Fruit fly (Drosophila melanogaster): Measurements from ENCODE around the gene CG17350.

The CG17350 gene

dm6 chr2L:19358017-19358471, 22.7 kb upstream of the CG17350 start (continued):
- no peak for TF ChIP-seq CG6272 (GFP tag; IDR thresholded peaks at IDR 0.05)
- TF ChIP-seq CG11398 (GFP tag; optimal IDR thresholded peaks at IDR 0.05): peak; percentile 55
- TF ChIP-seq CG9437 (GFP tag; optimal IDR thresholded peaks at IDR 0.05): peak; percentile 6
- TF ChIP-seq CG14860 (GFP tag; IDR thresholded peaks at IDR 0.05; ENCODE audit: partially characterized antibody): no peak
- TF ChIP-seq Adf1 (GFP tag; IDR thresholded peaks at IDR 0.05): no peak
- TF ChIP-seq CG2199 (GFP tag; IDR thresholded peaks at IDR 0.05): 0 out of 3 replicates have a peak, but pooled peaks have one; percentile 30
- no peak for TF ChIP-seq p53 (GFP tag; optimal IDR thresholded peaks at IDR 0.05)
- no peak for TF ChIP-seq Dek (tag; optimal IDR thresholded peaks at IDR 0.05)
- TF ChIP-seq CG1603 (tag; optimal IDR thresholded peaks at IDR 0.05): peak; percentile 69
- peak; percentile 62 for TF ChIP-seq nom (GFP tag; optimal IDR thresholded peaks at IDR 0.05)
- no peak for TF ChIP-seq oc (tag; optimal IDR thresholded peaks at IDR 0.05)
- TF ChIP-seq gt (GFP tag; IDR thresholded peaks at IDR 0.05): 0 out of 2 replicates have a peak, but pooled peaks have one; percentile 20
- TF ChIP-seq CG6175 (GFP tag; IDR thresholded peaks at IDR 0.05): no peak
- no peak for TF ChIP-seq CG15269 (tag; optimal IDR thresholded peaks at IDR 0.05)
- no peak for TF ChIP-seq CG2120 (GFP tag; optimal IDR thresholded peaks at IDR 0.05)
- peak; percentile 52 for TF ChIP-seq CG13775 (GFP tag; optimal IDR thresholded peaks at IDR 0.05)
- TF ChIP-seq CG3726 (GFP tag; IDR thresholded peaks at IDR 0.05): peak; percentile 53; the same call in 1 of the 3 replicates
- no peak for TF ChIP-seq salm (tag; optimal IDR thresholded peaks at IDR 0.05)
- peak; percentile 43 for TF ChIP-seq CG8359 (GFP tag; optimal IDR thresholded peaks at IDR 0.05; ENCODE audit: borderline replicate concordance)
- TF ChIP-seq CG6813 (GFP tag; optimal IDR thresholded peaks at IDR 0.05): peak; percentile 70
- TF ChIP-seq CG9609 (GFP tag; optimal IDR thresholded peaks at IDR 0.05): peak; percentile 57
- no peak for TF ChIP-seq Hey (tag; optimal IDR thresholded peaks at IDR 0.05)
- TF ChIP-seq Abd-B (GFP tag; optimal IDR thresholded peaks at IDR 0.05): peak; percentile 29
- no peak for TF ChIP-seq Hand (GFP tag; optimal IDR thresholded peaks at IDR 0.05)
- TF ChIP-seq luna (GFP tag; optimal IDR thresholded peaks at IDR 0.05): no peak
- peak; percentile 32 for TF ChIP-seq CHES-1-like (GFP tag; optimal IDR thresholded peaks at IDR 0.05)
- TF ChIP-seq nmo (GFP tag; optimal IDR thresholded peaks at IDR 0.05): peak; percentile 60
- TF ChIP-seq HLH4C (GFP tag; IDR thresholded peaks at IDR 0.05; ENCODE audit: partially characterized antibody): no peak
- no peak for TF ChIP-seq CG10543 (GFP tag; optimal IDR thresholded peaks at IDR 0.05)
- TF ChIP-seq lab (GFP tag; optimal IDR thresholded peaks at IDR 0.05): peak; percentile 16
- TF ChIP-seq Oaz (GFP tag; IDR thresholded peaks at IDR 0.05): no peak
- TF ChIP-seq pzg (GFP tag; optimal IDR thresholded peaks at IDR 0.05): no peak
- TF ChIP-seq CG13123 (GFP tag; optimal IDR thresholded peaks at IDR 0.05): peak; percentile 7
- no peak for TF ChIP-seq kah (GFP tag; optimal IDR thresholded peaks at IDR 0.05)
- TF ChIP-seq scrt (GFP tag; optimal IDR thresholded peaks at IDR 0.05): no peak
- TF ChIP-seq abd-A (tag; optimal IDR thresholded peaks at IDR 0.05): no peak
- TF ChIP-seq sd (tag; optimal IDR thresholded peaks at IDR 0.05): no peak
- peak; percentile 62 for TF ChIP-seq CG1024 (GFP tag; IDR thresholded peaks at IDR 0.05)
- TF ChIP-seq CG12299 (tag; optimal IDR thresholded peaks at IDR 0.05): no peak
- TF ChIP-seq Aef1 (GFP tag; IDR thresholded peaks at IDR 0.05): no peak
- TF ChIP-seq CG3407 (GFP tag; optimal IDR thresholded peaks at IDR 0.05): peak; percentile 74
- TF ChIP-seq CG10431 (GFP tag; optimal IDR thresholded peaks at IDR 0.05): no peak
- no peak for TF ChIP-seq CG6683 (GFP tag; optimal IDR thresholded peaks at IDR 0.05)
- no peak for TF ChIP-seq CG13624 (GFP tag; optimal IDR thresholded peaks at IDR 0.05)
- no peak for TF ChIP-seq ase (GFP tag; IDR thresholded peaks at IDR 0.05)
- no peak for TF ChIP-seq hb (GFP tag; IDR thresholded peaks at IDR 0.05; ENCODE audit: partially characterized antibody)
- no peak for TF ChIP-seq jing (GFP tag; optimal IDR thresholded peaks at IDR 0.05)
- TF ChIP-seq CG9932 (GFP tag; IDR thresholded peaks at IDR 0.05): no peak
- no peak for TF ChIP-seq gsb (GFP tag; IDR thresholded peaks at IDR 0.05)
- TF ChIP-seq CG4707 (GFP tag; optimal IDR thresholded peaks at IDR 0.05): peak; percentile 25
